Fruit fly (Drosophila melanogaster) whole organism, embryonic: Measurements from ENCODE around the gene Spn28B.
A peak's percentile ranks its signal among the peaks of the same experiment; 100 is the strongest.

Source experiments
- CG12104 ChIP-seq: fragments of 200-800 bp; sonication (Bioruptor generic); optimal IDR thresholded peaks from 3 replicates; lab custom pipeline; 2016; ENCODE audit warnings: missing biosample characterization, missing genetic modification characterization
- CG1233 ChIP-seq: fragments of 200-800 bp; sonication (Bioruptor generic); optimal IDR thresholded peaks from 4 replicates; lab custom pipeline; 2018; ENCODE audit warnings: missing biosample characterization, mild to moderate bottlenecking, missing genetic modification characterization
- CG12659 ChIP-seq: fragments of 200-800 bp; sonication (Bioruptor generic); optimal IDR thresholded peaks from 3 replicates; lab custom pipeline; 2017; ENCODE audit warnings: mild to moderate bottlenecking, missing biosample characterization, missing genetic modification reagents, missing genetic modification characterization
- CG13894 ChIP-seq: fragments of 200-800 bp; sonication (Bioruptor generic); optimal IDR thresholded peaks from 3 replicates; lab custom pipeline; 2018; ENCODE audit warnings: missing biosample characterization, mild to moderate bottlenecking, missing genetic modification characterization, moderate library complexity
- CG14014 ChIP-seq: fragments of 200-800 bp; sonication (Bioruptor generic); IDR thresholded peaks from 2 replicates; pipeline ENCODE4 v1.3.6; 2022; ENCODE audit warnings: missing biosample characterization, missing genetic modification characterization
- CG15269 ChIP-seq: fragments of 200-800 bp; sonication (Bioruptor generic); optimal IDR thresholded peaks from 2 replicates; lab custom pipeline; 2018; ENCODE audit warnings: missing biosample characterization, mild to moderate bottlenecking, missing genetic modification characterization, moderate library complexity
- CG17912 ChIP-seq: fragments of 200-800 bp; sonication (Bioruptor generic); optimal IDR thresholded peaks from 2 replicates; lab custom pipeline; 2018; ENCODE audit warnings: missing biosample characterization, mild to moderate bottlenecking, missing genetic modification characterization
- CG1792 ChIP-seq: fragments of 200-800 bp; sonication (Bioruptor generic); optimal IDR thresholded peaks from 2 replicates; lab custom pipeline; 2016; ENCODE audit warnings: missing biosample characterization, missing genetic modification characterization
- CG18764 ChIP-seq: fragments of 200-800 bp; sonication (Bioruptor generic); optimal IDR thresholded peaks from 3 replicates; lab custom pipeline; 2016; ENCODE audit warnings: missing biosample characterization, missing genetic modification characterization
- CG2202 ChIP-seq: fragments of 200-800 bp; sonication (Bioruptor generic); optimal IDR thresholded peaks from 2 replicates; lab custom pipeline; 2018; ENCODE audit warnings: missing biosample characterization, mild to moderate bottlenecking, missing genetic modification characterization
- CG31388 ChIP-seq: fragments of 200-800 bp; sonication (Bioruptor generic); optimal IDR thresholded peaks from 2 replicates; lab custom pipeline; 2016; ENCODE audit warnings: missing biosample characterization, missing genetic modification characterization
- CG33557 ChIP-seq: fragments of 200-800 bp; sonication (Bioruptor generic); optimal IDR thresholded peaks from 2 replicates; lab custom pipeline; 2019; ENCODE audit warnings: missing biosample characterization, mild to moderate bottlenecking, missing genetic modification characterization, moderate library complexity
- CG34224 ChIP-seq: fragments of 200-800 bp; sonication (Bioruptor generic); IDR thresholded peaks from 3 replicates; pipeline ENCODE4 v1.3.6; 2022; ENCODE audit warnings: missing biosample characterization, missing genetic modification characterization; ENCODE audit not compliant: partially characterized antibody
- CG4424 ChIP-seq: fragments of 200-800 bp; sonication (Bioruptor generic); optimal IDR thresholded peaks from 3 replicates; lab custom pipeline; 2016; ENCODE audit warnings: missing biosample characterization, missing genetic modification characterization
- CG4820 ChIP-seq: fragments of 200-800 bp; sonication (Bioruptor generic); optimal IDR thresholded peaks from 3 replicates; lab custom pipeline; 2016; ENCODE audit warnings: missing biosample characterization, missing genetic modification characterization
- CG5245 ChIP-seq: fragments of 200-800 bp; sonication (Bioruptor generic); optimal IDR thresholded peaks from 3 replicates; lab custom pipeline; 2016; ENCODE audit warnings: missing biosample characterization, missing genetic modification characterization
- CG6175 ChIP-seq: fragments of 200-800 bp; sonication (Bioruptor generic); IDR thresholded peaks from 3 replicates; pipeline ENCODE4 v1.3.6; 2022; ENCODE audit warnings: missing biosample characterization, missing genetic modification characterization
- CG6254 ChIP-seq: fragments of 200-800 bp; sonication (Bioruptor generic); optimal IDR thresholded peaks from 3 replicates; lab custom pipeline; 2017; ENCODE audit warnings: mild to moderate bottlenecking, missing biosample characterization, missing genetic modification reagents, missing genetic modification characterization
- CG6683 ChIP-seq: fragments of 200-800 bp; sonication (Bioruptor generic); optimal IDR thresholded peaks from 2 replicates; lab custom pipeline; 2017; ENCODE audit warnings: missing biosample characterization, mild to moderate bottlenecking, missing genetic modification characterization, missing genetic modification reagents
- CG6791 ChIP-seq: fragments of 200-800 bp; sonication (Bioruptor generic); IDR thresholded peaks from 3 replicates; pipeline ENCODE4 v1.3.6; 2022; ENCODE audit warnings: missing biosample characterization, missing genetic modification characterization; ENCODE audit not compliant: partially characterized antibody
- CG7271 ChIP-seq: fragments of 200-800 bp; sonication (Bioruptor generic); optimal IDR thresholded peaks from 2 replicates; lab custom pipeline; 2018; ENCODE audit warnings: missing biosample characterization, mild to moderate bottlenecking, missing genetic modification characterization, moderate library complexity
- CG7786 ChIP-seq: fragments of 200-800 bp; sonication (Bioruptor generic); optimal IDR thresholded peaks from 2 replicates; lab custom pipeline; 2016; ENCODE audit warnings: missing biosample characterization, missing genetic modification characterization
- CG7928 ChIP-seq: fragments of 200-800 bp; sonication (Bioruptor generic); optimal IDR thresholded peaks from 2 replicates; lab custom pipeline; 2017; ENCODE audit warnings: missing biosample characterization, mild to moderate bottlenecking, missing genetic modification characterization
- CG8281 ChIP-seq: fragments of 200-800 bp; sonication (Bioruptor generic); optimal IDR thresholded peaks from 2 replicates; lab custom pipeline; 2018; ENCODE audit warnings: missing biosample characterization, mild to moderate bottlenecking, missing genetic modification characterization, moderate library complexity
- CG9437 ChIP-seq: fragments of 200-800 bp; sonication (Bioruptor generic); optimal IDR thresholded peaks from 2 replicates; lab custom pipeline; 2018; ENCODE audit warnings: missing biosample characterization, mild to moderate bottlenecking, missing genetic modification characterization
- CG9727 ChIP-seq: fragments of 200-800 bp; sonication (Bioruptor generic); optimal IDR thresholded peaks from 3 replicates; lab custom pipeline; 2017; ENCODE audit warnings: missing biosample characterization, mild to moderate bottlenecking, missing genetic modification characterization
- CG9817 ChIP-seq: fragments of 200-800 bp; sonication (Bioruptor generic); optimal IDR thresholded peaks from 2 replicates; lab custom pipeline; 2018; ENCODE audit warnings: missing biosample characterization, mild to moderate bottlenecking, missing genetic modification characterization, moderate library complexity
- D19B ChIP-seq: fragments of 200-800 bp; sonication (Bioruptor generic); optimal IDR thresholded peaks from 2 replicates; lab custom pipeline; 2017; ENCODE audit warnings: missing biosample characterization, mild to moderate bottlenecking, missing genetic modification characterization
- Dbx ChIP-seq: fragments of 200-800 bp; sonication (Bioruptor generic); IDR thresholded peaks from 3 replicates; pipeline ENCODE4 v1.3.6; 2022; ENCODE audit warnings: missing biosample characterization, missing genetic modification characterization
- Deaf1 ChIP-seq: fragments of 200-800 bp; optimal IDR thresholded peaks from 3 replicates; lab custom pipeline; 2019; ENCODE audit warnings: missing biosample characterization, mild to moderate bottlenecking, missing genetic modification characterization, moderate library complexity
- Drgx ChIP-seq: fragments of 200-800 bp; sonication (Bioruptor generic); IDR thresholded peaks from 2 replicates; pipeline ENCODE4 v1.3.6; 2022; ENCODE audit warnings: missing biosample characterization, missing genetic modification characterization
- Hr78 ChIP-seq, 2 experiments: fragments of 200-800 bp in 1 of 2; fragments of >200 bp in 1 of 2; sonication (Bioruptor generic) in 1 of 2; optimal IDR thresholded peaks; 2 replicates each; lab custom pipeline; 2017 to 2019; ENCODE audit warnings: missing biosample characterization in 2 of 2, missing genetic modification characterization in 2 of 2, mild to moderate bottlenecking in 1 of 2, moderate library complexity in 1 of 2
- Lpt ChIP-seq: fragments of >200 bp; optimal IDR thresholded peaks from 2 replicates; lab custom pipeline; 2018; ENCODE audit warnings: missing biosample characterization, missing genetic modification characterization
- MTF-1 ChIP-seq: fragments of 200-800 bp; sonication (Bioruptor generic); optimal IDR thresholded peaks from 2 replicates; lab custom pipeline; 2018; ENCODE audit warnings: missing biosample characterization, mild to moderate bottlenecking, missing genetic modification characterization, borderline replicate concordance
- aop ChIP-seq: fragments of 200-800 bp; sonication (Bioruptor generic); IDR thresholded peaks from 2 replicates; pipeline ENCODE4 v1.3.6; 2022; ENCODE audit warnings: missing biosample characterization, missing genetic modification characterization
- bbx ChIP-seq: fragments of 200-800 bp; sonication (Bioruptor generic); IDR thresholded peaks from 2 replicates; pipeline ENCODE4 v1.3.6; 2022; ENCODE audit warnings: missing biosample characterization, missing genetic modification characterization; ENCODE audit not compliant: partially characterized antibody
- cad ChIP-seq: fragments of >200 bp; optimal IDR thresholded peaks from 2 replicates; lab custom pipeline; 2017; ENCODE audit warnings: missing biosample characterization, missing genetic modification characterization
- chinmo ChIP-seq: fragments of 200-800 bp; sonication (Bioruptor generic); IDR thresholded peaks from 4 replicates; pipeline ENCODE4 v1.3.6; 2022; ENCODE audit warnings: missing biosample characterization, missing genetic modification characterization; ENCODE audit not compliant: partially characterized antibody
- corto ChIP-seq: fragments of 200-800 bp; sonication (Bioruptor generic); optimal IDR thresholded peaks from 2 replicates; lab custom pipeline; 2016; ENCODE audit warnings: missing biosample characterization, mild to moderate bottlenecking, missing genetic modification characterization, moderate library complexity
- dan ChIP-seq: fragments of 200-800 bp; sonication (Bioruptor generic); IDR thresholded peaks from 2 replicates; pipeline ENCODE4 v1.3.6; 2022; ENCODE audit warnings: missing biosample characterization, missing genetic modification characterization
- danr ChIP-seq: fragments of 200-800 bp; sonication (Bioruptor generic); IDR thresholded peaks from 2 replicates; pipeline ENCODE4 v1.3.6; 2022; ENCODE audit warnings: missing biosample characterization, missing genetic modification characterization
- fd102C ChIP-seq: fragments of 200-800 bp; sonication (Bioruptor generic); optimal IDR thresholded peaks from 2 replicates; lab custom pipeline; 2018; ENCODE audit warnings: missing biosample characterization, mild to moderate bottlenecking, missing genetic modification characterization, moderate library complexity
- fu2 ChIP-seq: fragments of 200-800 bp; sonication (Bioruptor generic); optimal IDR thresholded peaks from 2 replicates; lab custom pipeline; 2016; ENCODE audit warnings: missing biosample characterization, missing genetic modification characterization
- insv ChIP-seq, 2 experiments: fragments of 200-800 bp; sonication (Bioruptor generic); optimal IDR thresholded peaks; 3 replicates each; lab custom pipeline; 2016 to 2018; ENCODE audit warnings: missing biosample characterization in 2 of 2, missing genetic modification characterization in 2 of 2
- lab ChIP-seq: fragments of 200-800 bp; sonication (Bioruptor generic); optimal IDR thresholded peaks from 3 replicates; lab custom pipeline; 2017; ENCODE audit warnings: missing biosample characterization, missing genetic modification characterization, mild to moderate bottlenecking, moderate library complexity, missing genetic modification reagents
- org-1 ChIP-seq: fragments of 200-800 bp; sonication (Bioruptor generic); optimal IDR thresholded peaks from 2 replicates; lab custom pipeline; 2017; ENCODE audit warnings: missing biosample characterization, missing genetic modification characterization
- sens ChIP-seq: fragments of 200-800 bp; sonication (Bioruptor generic); peaks from one replicate; lab custom pipeline; 2016; ENCODE audit warnings: missing biosample characterization, missing genetic modification characterization
- sisA ChIP-seq: fragments of 200-800 bp; sonication (Bioruptor generic); IDR thresholded peaks from 2 replicates; pipeline ENCODE4 v1.3.6; 2022; ENCODE audit warnings: missing biosample characterization, missing genetic modification characterization
- so ChIP-seq: fragments of 200-800 bp; sonication (Bioruptor generic); IDR thresholded peaks from 3 replicates; pipeline ENCODE4 v1.3.6; 2022; ENCODE audit warnings: missing biosample characterization, missing genetic modification characterization
- toy ChIP-seq: fragments of 200-800 bp; sonication (Bioruptor generic); IDR thresholded peaks from 2 replicates; pipeline ENCODE4 v1.3.6; 2022; ENCODE audit warnings: missing biosample characterization, missing genetic modification characterization

The Spn28B gene

dm6 chr2L:7564856-7565255 is 16.9 kb upstream of the Spn28B start (continued):
- TF ChIP-seq CG9817 (tag; lab: Kevin White, UChicago) = peak; percentile 44
- peak; percentile 55; the same call in 2 of the 3 replicates for TF ChIP-seq so (GFP tag; lab: Robert Waterston, UW)
- no peak for TF ChIP-seq toy (GFP tag; lab: Robert Waterston, UW)
- TF ChIP-seq org-1 (GFP tag; lab: Kevin White, UChicago) = peak; percentile 62
- TF ChIP-seq CG4424 (GFP tag; lab: Kevin White, UChicago) = peak; percentile 73
- TF ChIP-seq chinmo = no peak
- no peak for TF ChIP-seq CG7271 (tag; lab: Kevin White, UChicago)
- no peak for TF ChIP-seq dan
- no peak for TF ChIP-seq fd102C
- TF ChIP-seq CG6683 = no peak
- TF ChIP-seq sisA (GFP tag; lab: Robert Waterston, UW) = no peak; the same call in 1 of the 2 replicates
- peak; percentile 6 for TF ChIP-seq fu2 (GFP tag; lab: Kevin White, UChicago)
- peak; percentile 57; the same call in 1 of the 2 replicates for TF ChIP-seq CG14014 (GFP tag; lab: Robert Waterston, UW)
- no peak for TF ChIP-seq CG7928 (GFP tag; lab: Kevin White, UChicago)
- no peak for TF ChIP-seq corto (GFP tag; lab: Kevin White, UChicago)
- TF ChIP-seq CG1792 (GFP tag; lab: Kevin White, UChicago) = peak; percentile 64
- TF ChIP-seq insv (GFP tag; optimal IDR thresholded peaks at IDR 0.05; lab: Kevin White, UChicago) = peak in 1 of 2 experiments; percentile 2
- TF ChIP-seq CG15269 (tag; lab: Kevin White, UChicago) = peak; percentile 35
- TF ChIP-seq D19B (GFP tag; lab: Kevin White, UChicago) = no peak
- peak in 1 of 2 experiments; percentile 37 for TF ChIP-seq Hr78 (GFP tag; optimal IDR thresholded peaks at IDR 0.05; lab: Kevin White, UChicago)
- TF ChIP-seq aop (GFP tag; lab: Robert Waterston, UW) = no peak
- TF ChIP-seq CG5245 (GFP tag; lab: Kevin White, UChicago) = peak; percentile 77
- TF ChIP-seq Lpt (GFP tag; lab: Kevin White, UChicago) = no peak
- TF ChIP-seq sens = peak; percentile 98
- peak; percentile 76 for TF ChIP-seq lab (GFP tag; lab: Kevin White, UChicago)
- TF ChIP-seq CG6175 (GFP tag; lab: Robert Waterston, UW) = peak; percentile 49; the same call in 1 of the 3 replicates
- peak; percentile 8 for TF ChIP-seq CG9437 (GFP tag; lab: Kevin White, UChicago)
- TF ChIP-seq CG34224 (GFP tag; lab: Robert Waterston, UW) = no peak
- TF ChIP-seq bbx (GFP tag; lab: Robert Waterston, UW) = no peak
- TF ChIP-seq CG17912 = no peak
- peak; percentile 71 for TF ChIP-seq CG6254 (GFP tag; lab: Kevin White, UChicago)
- peak; percentile 34 for TF ChIP-seq CG12659
- TF ChIP-seq CG13894 (tag; lab: Kevin White, UChicago) = no peak
- peak; percentile 45 for TF ChIP-seq CG18764 (GFP tag; lab: Kevin White, UChicago)
- TF ChIP-seq CG1233 (GFP tag; lab: Kevin White, UChicago) = peak; percentile 57
- TF ChIP-seq CG9727 (GFP tag; lab: Kevin White, UChicago) = peak; percentile 86
- TF ChIP-seq Dbx = peak; percentile 38; the same call in 1 of the 3 replicates
- TF ChIP-seq CG33557 (GFP tag; lab: Kevin White, UChicago) = no peak
- TF ChIP-seq danr (GFP tag; lab: Robert Waterston, UW) = peak; percentile 51; the same call in 1 of the 2 replicates
- no peak for TF ChIP-seq Deaf1 (tag; lab: Kevin White, UChicago)
- peak; percentile 35 for TF ChIP-seq CG2202
- no peak for TF ChIP-seq Drgx (GFP tag; lab: Robert Waterston, UW)
- TF ChIP-seq CG8281 (tag; lab: Kevin White, UChicago) = no peak
- peak; percentile 39 for TF ChIP-seq CG12104 (GFP tag; lab: Kevin White, UChicago)
- peak; percentile 59 for TF ChIP-seq CG7786 (GFP tag; lab: Kevin White, UChicago)
- TF ChIP-seq cad (GFP tag; lab: Kevin White, UChicago) = no peak
- peak; percentile 78 for TF ChIP-seq CG4820
- peak; percentile 21 for TF ChIP-seq MTF-1 (GFP tag; lab: Kevin White, UChicago)
- TF ChIP-seq CG6791 = no peak
- TF ChIP-seq CG31388 (GFP tag; lab: Kevin White, UChicago) = no peak
